Worm (Caenorhabditis elegans) whole organism, L1 larva: ENCODE data around the gene F56D2.3.
A peak's percentile ranks its signal among the peaks of the same experiment; 100 is the strongest.

ENCODE experiments used
- C16A3.4 ChIP-seq: fragments of 150-350 bp; optimal IDR thresholded peaks from 2 replicates; lab custom pipeline; 2014; ENCODE audit warnings: missing biosample characterization, missing genetic modification characterization
- C34B4.2 ChIP-seq: sonication (generic microtip); optimal IDR thresholded peaks from 2 replicates; lab custom pipeline; 2017; ENCODE audit warnings: mild to moderate bottlenecking, missing genetic modification characterization, missing compliant biosample characterization
- F16B12.6 ChIP-seq: fragments of 150-350 bp; optimal IDR thresholded peaks from 2 replicates; lab custom pipeline; 2014; ENCODE audit warnings: missing biosample characterization, missing genetic modification characterization
- Y116A8C.19 ChIP-seq: sonication (generic microtip); optimal IDR thresholded peaks from 2 replicates; lab custom pipeline; 2016; ENCODE audit warnings: missing compliant biosample characterization, missing genetic modification characterization, borderline replicate concordance
- aly-2 ChIP-seq: fragments of 150-350 bp; optimal IDR thresholded peaks from 2 replicates; lab custom pipeline; 2014; ENCODE audit warnings: missing biosample characterization, missing genetic modification characterization
- blmp-1 ChIP-seq: fragments of 150-350 bp; optimal IDR thresholded peaks from 2 replicates; lab custom pipeline; 2014; ENCODE audit warnings: missing biosample characterization, missing genetic modification characterization
- ceh-63 ChIP-seq: fragments of 200-800 bp; sonication (Bioruptor generic); optimal IDR thresholded peaks from 2 replicates; lab custom pipeline; 2018; ENCODE audit warnings: mild to moderate bottlenecking, missing genetic modification characterization, missing compliant biosample characterization
- ceh-8 ChIP-seq: fragments of 200-800 bp; sonication (Bioruptor generic); optimal IDR thresholded peaks from 2 replicates; lab custom pipeline; 2018; ENCODE audit warnings: mild to moderate bottlenecking, missing genetic modification characterization, moderate library complexity, missing compliant biosample characterization
- ceh-88 ChIP-seq: fragments of 200-800 bp; sonication (Bioruptor generic); IDR thresholded peaks from 2 replicates; pipeline ENCODE4 v1.3.6; 2022; ENCODE audit warnings: missing genetic modification characterization, missing compliant biosample characterization
- ceh-90 ChIP-seq: sonication (generic microtip); optimal IDR thresholded peaks from 2 replicates; lab custom pipeline; 2016; ENCODE audit warnings: missing genetic modification characterization, missing compliant biosample characterization
- efl-1 ChIP-seq, 4 experiments: fragments of 150-350 bp; optimal IDR thresholded peaks in 3 of 4; peaks in 1 of 4; 1 replicate in 1 of 4; 2 replicates in 3 of 4; lab custom pipeline; 2014; ENCODE audit warnings: missing biosample characterization in 2 of 4, missing genetic modification characterization in 2 of 4, missing genetic modification reagents in 2 of 4
- egl-27 ChIP-seq, 2 experiments: fragments of 150-350 bp in 1 of 2; sonication (generic microtip); optimal IDR thresholded peaks; 3 replicates each; lab custom pipeline; 2017 to 2018; ENCODE audit warnings: missing biosample characterization in 2 of 2, missing genetic modification characterization in 2 of 2, missing genetic modification reagents in 2 of 2
- ets-5 ChIP-seq: fragments of 200-800 bp; sonication (Bioruptor generic); IDR thresholded peaks from 2 replicates; pipeline ENCODE4 v1.3.6; 2022; ENCODE audit warnings: missing genetic modification characterization, missing compliant biosample characterization
- fkh-10 ChIP-seq: sonication (generic microtip); optimal IDR thresholded peaks from 2 replicates; lab custom pipeline; 2017; ENCODE audit warnings: missing biosample characterization, missing genetic modification reagents, missing genetic modification characterization
- fkh-4 ChIP-seq: sonication (generic microtip); optimal IDR thresholded peaks from 2 replicates; lab custom pipeline; 2016; ENCODE audit warnings: missing compliant biosample characterization, missing genetic modification characterization, borderline replicate concordance
- fkh-8 ChIP-seq: sonication (generic microtip); optimal IDR thresholded peaks from 2 replicates; lab custom pipeline; 2016; ENCODE audit warnings: mild to moderate bottlenecking, missing genetic modification characterization, missing compliant biosample characterization
- fos-1 ChIP-seq: fragments of 150-350 bp; optimal IDR thresholded peaks from 2 replicates; lab custom pipeline; 2014; ENCODE audit warnings: missing biosample characterization, missing genetic modification characterization
- grh-1 ChIP-seq: fragments of 200-800 bp; sonication (Bioruptor generic); IDR thresholded peaks from 2 replicates; pipeline ENCODE4 v1.3.6; 2022; ENCODE audit warnings: missing genetic modification reagents, missing genetic modification characterization, missing compliant biosample characterization
- hlh-17 ChIP-seq: fragments of 200-800 bp; sonication (Bioruptor generic); optimal IDR thresholded peaks from 2 replicates; lab custom pipeline; 2018; ENCODE audit warnings: missing genetic modification characterization, mild to moderate bottlenecking, missing compliant biosample characterization, moderate library complexity, borderline replicate concordance
- hlh-4 ChIP-seq: sonication (generic microtip); optimal IDR thresholded peaks from 2 replicates; lab custom pipeline; 2016; ENCODE audit warnings: mild to moderate bottlenecking, missing genetic modification characterization, missing compliant biosample characterization
- hpl-2 ChIP-seq: fragments of 150-350 bp; optimal IDR thresholded peaks from 2 replicates; lab custom pipeline; 2014; ENCODE audit warnings: missing biosample characterization, missing genetic modification reagents, missing genetic modification characterization
- irx-1 ChIP-seq: sonication (generic microtip); optimal IDR thresholded peaks from 2 replicates; lab custom pipeline; 2016; ENCODE audit warnings: missing genetic modification characterization, missing compliant biosample characterization
- mab-9 ChIP-seq: fragments of 200-800 bp; sonication (Bioruptor generic); IDR thresholded peaks from 2 replicates; pipeline ENCODE4 v1.3.6; 2022; ENCODE audit warnings: missing genetic modification reagents, missing genetic modification characterization, missing compliant biosample characterization
- mep-1 ChIP-seq: fragments of 150-350 bp; optimal IDR thresholded peaks from 2 replicates; lab custom pipeline; 2014; ENCODE audit warnings: missing biosample characterization, missing genetic modification characterization
- nhr-11 ChIP-seq: fragments of 150-350 bp; optimal IDR thresholded peaks from 2 replicates; lab custom pipeline; 2014; ENCODE audit warnings: missing biosample characterization, missing genetic modification characterization
- nhr-12 ChIP-seq: sonication (generic microtip); optimal IDR thresholded peaks from 2 replicates; lab custom pipeline; 2017; ENCODE audit warnings: missing biosample characterization, missing genetic modification characterization
- nhr-28 ChIP-seq: fragments of 150-350 bp; optimal IDR thresholded peaks from 2 replicates; lab custom pipeline; 2014; ENCODE audit warnings: missing biosample characterization, missing genetic modification characterization
- nhr-47 ChIP-seq: sonication (generic microtip); optimal IDR thresholded peaks from 2 replicates; lab custom pipeline; 2016; ENCODE audit warnings: mild to moderate bottlenecking, missing genetic modification characterization, moderate library complexity, missing compliant biosample characterization
- nhr-71 ChIP-seq: sonication (generic microtip); optimal IDR thresholded peaks from 2 replicates; lab custom pipeline; 2016; ENCODE audit warnings: mild to moderate bottlenecking, missing genetic modification characterization, moderate library complexity, missing compliant biosample characterization
- nhr-77 ChIP-seq: fragments of 150-350 bp; optimal IDR thresholded peaks from 2 replicates; lab custom pipeline; 2014; ENCODE audit warnings: missing biosample characterization, missing genetic modification characterization
- nhr-84 ChIP-seq: sonication (generic microtip); optimal IDR thresholded peaks from 2 replicates; lab custom pipeline; 2017; ENCODE audit warnings: missing biosample characterization, missing genetic modification characterization
- nhr-90 ChIP-seq: sonication (generic microtip); optimal IDR thresholded peaks from 2 replicates; lab custom pipeline; 2016; ENCODE audit warnings: mild to moderate bottlenecking, missing genetic modification characterization, missing compliant biosample characterization; ENCODE audit not compliant: poor library complexity
- pag-3 ChIP-seq: sonication (generic microtip); optimal IDR thresholded peaks from 2 replicates; lab custom pipeline; 2017; ENCODE audit warnings: missing genetic modification characterization, mild to moderate bottlenecking, missing compliant biosample characterization, antibody characterized with exemption, borderline replicate concordance; ENCODE audit not compliant: insufficient read depth
- pax-3 ChIP-seq: fragments of 200-800 bp; sonication (Bioruptor generic); optimal IDR thresholded peaks from 2 replicates; lab custom pipeline; 2018; ENCODE audit warnings: mild to moderate bottlenecking, missing genetic modification characterization, moderate library complexity, missing compliant biosample characterization
- skn-1 ChIP-seq: fragments of 150-350 bp; optimal IDR thresholded peaks from 2 replicates; lab custom pipeline; 2014; ENCODE audit warnings: missing biosample characterization, missing genetic modification characterization
- sox-4 ChIP-seq: sonication (generic microtip); optimal IDR thresholded peaks from 2 replicates; lab custom pipeline; 2016; ENCODE audit warnings: missing genetic modification characterization, missing compliant biosample characterization
- sup-37 ChIP-seq: fragments of 200-800 bp; sonication (Bioruptor generic); optimal IDR thresholded peaks from 2 replicates; lab custom pipeline; 2018; ENCODE audit warnings: mild to moderate bottlenecking, missing genetic modification characterization, missing compliant biosample characterization
- swsn-7 ChIP-seq: sonication (generic microtip); optimal IDR thresholded peaks from 2 replicates; lab custom pipeline; 2016; ENCODE audit warnings: missing genetic modification characterization, missing compliant biosample characterization
- tlp-1 ChIP-seq: fragments of 150-350 bp; optimal IDR thresholded peaks from 2 replicates; lab custom pipeline; 2014; ENCODE audit warnings: missing biosample characterization, missing genetic modification characterization
- unc-30 ChIP-seq: sonication (generic microtip); optimal IDR thresholded peaks from 2 replicates; lab custom pipeline; 2017; ENCODE audit warnings: missing biosample characterization, missing genetic modification characterization
- unc-62 ChIP-seq: fragments of 150-350 bp; optimal IDR thresholded peaks from 2 replicates; lab custom pipeline; 2014; ENCODE audit warnings: missing biosample characterization, missing genetic modification reagents, missing genetic modification characterization
- unc-86 ChIP-seq: sonication (generic microtip); optimal IDR thresholded peaks from 2 replicates; lab custom pipeline; 2016; ENCODE audit warnings: missing genetic modification characterization, missing compliant biosample characterization
- unc-98 ChIP-seq: fragments of 200-800 bp; sonication (Bioruptor generic); IDR thresholded peaks from 2 replicates; pipeline ENCODE4 v1.3.6; 2022; ENCODE audit warnings: missing genetic modification characterization, missing compliant biosample characterization
- xbp-1 ChIP-seq: sonication (generic microtip); optimal IDR thresholded peaks from 2 replicates; lab custom pipeline; 2016; ENCODE audit warnings: missing genetic modification characterization, missing compliant biosample characterization
- zip-4 ChIP-seq: fragments of 200-800 bp; sonication (Bioruptor generic); optimal IDR thresholded peaks from 2 replicates; lab custom pipeline; 2018; ENCODE audit warnings: mild to moderate bottlenecking, missing genetic modification characterization, moderate library complexity, missing compliant biosample characterization
- ztf-11 ChIP-seq, 2 experiments: sonication (generic microtip); optimal IDR thresholded peaks; 2 replicates each; lab custom pipeline; 2016 to 2017; ENCODE audit warnings: missing genetic modification characterization in 2 of 2, missing biosample characterization in 1 of 2, missing compliant biosample characterization in 1 of 2
- ztf-4 ChIP-seq: fragments of 150-350 bp; optimal IDR thresholded peaks from 2 replicates; lab custom pipeline; 2014; ENCODE audit warnings: missing biosample characterization, missing genetic modification characterization

F56D2.3 gene

ce11 chrIII:5568265-5568664 lies 16.5 kb upstream of the F56D2.3 start:
- TF ChIP-seq ets-5 (GFP tag; lab: Robert Waterston, UW) (no peak), egl-27 (tag; optimal IDR thresholded peaks at IDR 0.05; lab: Kevin White, UChicago) (no peak), unc-86 (tag; lab: Kevin White, UChicago) (no peak), ceh-88 (GFP tag; lab: Robert Waterston, UW) (no peak), ceh-90 (tag; lab: Kevin White, UChicago) (no peak), unc-98 (GFP tag; lab: Robert Waterston, UW) (no peak), grh-1 (GFP tag; lab: Robert Waterston, UW) (no peak), ceh-8 (GFP tag; lab: Kevin White, UChicago) (no peak), ceh-63 (GFP tag; lab: Kevin White, UChicago) (no peak), nhr-47 (tag; lab: Kevin White, UChicago) (no peak), C16A3.4 (tag; lab: Kevin White, UChicago) (no peak), unc-30 (tag; lab: Kevin White, UChicago) (no peak), unc-62 (GFP tag; lab: Kevin White, UChicago) (no peak), swsn-7 (tag; lab: Kevin White, UChicago) (no peak)

- TF ChIP-seq fos-1 (tag; lab: Kevin White, UChicago) (no peak), hpl-2 (GFP tag; lab: Kevin White, UChicago) (no peak), hlh-4 (tag; lab: Kevin White, UChicago) (no peak), nhr-47 (tag; lab: Kevin White, UChicago) (no peak), sup-37 (GFP tag; lab: Kevin White, UChicago) (no peak), irx-1 (tag; lab: Kevin White, UChicago) (no peak), F16B12.6 (tag; lab: Kevin White, UChicago) (no peak), nhr-77 (tag; lab: Kevin White, UChicago) (no peak), nhr-90 (tag; lab: Kevin White, UChicago) (no peak), nhr-28 (tag; lab: Kevin White, UChicago) (no peak), aly-2 (no peak), nhr-12 (no peak), ceh-8 (GFP tag; lab: Kevin White, UChicago) (no peak), unc-30 (tag; lab: Kevin White, UChicago) (no peak), nhr-84 (tag; lab: Kevin White, UChicago) (no peak)
Measured at ce11 chrIII:5568679-5569078, 16.1 kb upstream of the F56D2.3 start, which contains the start of gene nspb-12. nspb-12 (minus strand) TSS chrIII:5568779.

- TF ChIP-seq tlp-1 (tag; lab: Kevin White, UChicago) (no peak), skn-1 (tag; lab: Kevin White, UChicago) (no peak), ztf-11 (tag; optimal IDR thresholded peaks at IDR 0.05; lab: Kevin White, UChicago) (no peak), blmp-1 (tag; lab: Kevin White, UChicago) (no peak), Y116A8C.19 (tag; lab: Kevin White, UChicago) (no peak), fkh-4 (tag; lab: Kevin White, UChicago) (no peak), nhr-28 (tag; lab: Kevin White, UChicago) (no peak), efl-1 (optimal IDR thresholded peaks at IDR 0.05; lab: Kevin White, UChicago) (no peak), efl-1 (GFP tag; optimal IDR thresholded peaks at IDR 0.05 in 1 of 2; lab: Kevin White, UChicago) (peak in 1 of 2 experiments; percentile 20), fkh-8 (tag; lab: Kevin White, UChicago) (no peak), nhr-12 (no peak), mab-9 (GFP tag; lab: Robert Waterston, UW) (no peak), egl-27 (tag; optimal IDR thresholded peaks at IDR 0.05; lab: Kevin White, UChicago) (no peak), xbp-1 (tag; lab: Kevin White, UChicago) (no peak), fkh-10 (GFP tag; lab: Kevin White, UChicago) (no peak), nhr-47 (tag; lab: Kevin White, UChicago) (no peak), mep-1 (tag; lab: Kevin White, UChicago) (no peak), pag-3 (tag; lab: Kevin White, UChicago) (no peak), C34B4.2 (tag; lab: Kevin White, UChicago) (no peak), ztf-4 (tag; lab: Kevin White, UChicago) (no peak), unc-30 (tag; lab: Kevin White, UChicago) (peak; percentile 54), sox-4 (tag; lab: Kevin White, UChicago) (no peak), pax-3 (no peak), nhr-11 (tag; lab: Kevin White, UChicago) (no peak), hlh-17 (GFP tag; lab: Kevin White, UChicago) (no peak), zip-4 (GFP tag; lab: Kevin White, UChicago) (no peak), hpl-2 (GFP tag; lab: Kevin White, UChicago) (no peak), nhr-71 (tag; lab: Kevin White, UChicago) (peak; percentile 28)
Measured at ce11 chrIII:5570814-5571443, 13.8 kb upstream of the F56D2.3 start.
